Fruit fly (Drosophila melanogaster): Measurements from ENCODE around the gene CG7903.

DNA sequence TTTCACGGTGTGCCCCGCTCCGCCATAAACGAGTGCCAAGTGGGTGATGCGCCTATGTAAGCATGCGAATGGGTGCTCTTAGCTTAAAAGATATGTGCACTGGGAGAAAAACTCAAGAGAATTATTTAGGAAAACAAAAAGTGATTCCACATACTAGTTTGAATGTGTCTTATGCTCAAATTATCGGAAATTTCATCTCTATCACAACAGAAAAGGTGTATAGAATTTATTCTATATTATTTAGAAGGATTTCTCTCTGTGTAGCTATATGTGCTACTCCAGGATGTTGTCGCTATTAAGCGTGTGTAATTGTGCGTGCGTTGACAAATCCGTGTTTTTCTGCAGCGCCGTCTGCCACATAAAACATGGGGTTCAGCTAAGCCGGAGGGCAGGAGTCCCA is 35.7 kb downstream of the CG7903 start:
- TF ChIP-seq CG4496 (GFP tag; IDR thresholded peaks at IDR 0.05), result peak; percentile 58; the same call in 2 of the 3 replicates
- TF ChIP-seq CG15710 (tag; optimal IDR thresholded peaks at IDR 0.05), result no peak
- no peak for TF ChIP-seq EcR (GFP tag; optimal IDR thresholded peaks at IDR 0.05)
- TF ChIP-seq Ets98B (GFP tag; IDR thresholded peaks at IDR 0.05), result no peak
- TF ChIP-seq rn (GFP tag; IDR thresholded peaks at IDR 0.05), result no peak
- TF ChIP-seq fd96Ca (GFP tag; IDR thresholded peaks at IDR 0.05), result no peak
- no peak for TF ChIP-seq CG12605 (GFP tag; IDR thresholded peaks at IDR 0.05)
- no peak for TF ChIP-seq Pif1A (GFP tag; optimal IDR thresholded peaks at IDR 0.05)
- peak; percentile 34 for TF ChIP-seq CG8159 (tag; optimal IDR thresholded peaks at IDR 0.05)
- TF ChIP-seq gl (tag; optimal IDR thresholded peaks at IDR 0.05), result no peak

All from whole organism, pupa.